Worm (Caenorhabditis elegans) whole organism, mixed stage, embryonic: Measurements from ENCODE around the gene mvk-1.

Source experiments
- M03D4.4 ChIP-seq: sonication (generic microtip); optimal IDR thresholded peaks from 2 replicates; lab custom pipeline; 2017; ENCODE audit warnings: mild to moderate bottlenecking, missing genetic modification characterization, missing compliant biosample characterization
- ceh-83 ChIP-seq: fragments of 200-800 bp; sonication (Bioruptor generic); optimal IDR thresholded peaks from 2 replicates; lab custom pipeline; 2018; ENCODE audit warnings: mild to moderate bottlenecking, missing genetic modification characterization, missing compliant biosample characterization
- lin-13 ChIP-seq: fragments of 150-350 bp; optimal IDR thresholded peaks from 2 replicates; lab custom pipeline; 2014; ENCODE audit warnings: missing biosample characterization, missing genetic modification characterization
- nhr-28 ChIP-seq: fragments of 150-350 bp; optimal IDR thresholded peaks from 2 replicates; lab custom pipeline; 2014; ENCODE audit warnings: missing biosample characterization, missing genetic modification characterization
- nhr-76 ChIP-seq: sonication (generic microtip); optimal IDR thresholded peaks from 2 replicates; lab custom pipeline; 2017; ENCODE audit warnings: missing biosample characterization, missing genetic modification characterization

DNA sequence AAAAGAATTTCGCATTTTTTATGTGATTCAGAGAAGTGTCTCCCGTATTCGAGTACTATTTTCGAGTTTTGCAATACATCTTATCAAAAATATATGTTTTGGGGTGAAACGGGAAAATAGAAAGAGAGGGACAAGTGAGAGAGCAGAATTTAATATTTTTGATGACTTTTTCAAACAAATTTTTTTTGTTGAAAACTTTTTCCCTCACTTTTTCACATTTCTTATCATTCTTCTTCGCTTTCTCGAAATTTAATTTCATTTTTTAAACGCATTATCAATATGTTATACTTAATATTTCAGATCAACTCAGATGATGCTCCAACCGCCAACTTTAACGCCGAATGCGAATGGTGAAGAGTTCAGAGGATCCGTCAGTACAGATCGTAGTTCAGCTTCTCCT lies 55.8 kb downstream of the mvk-1 start, which contains the start of gene attf-4:
- TF ChIP-seq nhr-28 (tag; lab: Kevin White, UChicago) (no peak), M03D4.4 (no peak), nhr-76 (tag; lab: Kevin White, UChicago) (no peak), ceh-83 (no peak), lin-13 (no peak)
